Worm (Caenorhabditis elegans) whole organism, mixed stage, embryonic: ENCODE measurements around the gene srh-37.

Source experiments
- M03D4.4 ChIP-seq: sonication (generic microtip); optimal IDR thresholded peaks from 2 replicates; lab custom pipeline; 2017; ENCODE audit warnings: mild to moderate bottlenecking, missing genetic modification characterization, missing compliant biosample characterization
- blmp-1 ChIP-seq: fragments of 150-350 bp; optimal IDR thresholded peaks from 2 replicates; lab custom pipeline; 2014; ENCODE audit warnings: missing biosample characterization, missing genetic modification characterization
- ceh-39 ChIP-seq: fragments of 150-350 bp; optimal IDR thresholded peaks from 2 replicates; lab custom pipeline; 2014; ENCODE audit warnings: missing biosample characterization, missing genetic modification characterization
- ceh-43 ChIP-seq: fragments of 200-800 bp; sonication (Bioruptor generic); optimal IDR thresholded peaks from 2 replicates; lab custom pipeline; 2018; ENCODE audit warnings: mild to moderate bottlenecking, missing genetic modification characterization, moderate library complexity, missing compliant biosample characterization
- ceh-83 ChIP-seq: fragments of 200-800 bp; sonication (Bioruptor generic); optimal IDR thresholded peaks from 2 replicates; lab custom pipeline; 2018; ENCODE audit warnings: mild to moderate bottlenecking, missing genetic modification characterization, missing compliant biosample characterization
- cnd-1 ChIP-seq: fragments of 200-800 bp; sonication (Bioruptor generic); optimal IDR thresholded peaks from 2 replicates; lab custom pipeline; 2018; ENCODE audit warnings: mild to moderate bottlenecking, missing genetic modification characterization, missing compliant biosample characterization
- drap-1 ChIP-seq: fragments of 200-800 bp; sonication (Bioruptor generic); optimal IDR thresholded peaks from 3 replicates; lab custom pipeline; 2018; ENCODE audit warnings: mild to moderate bottlenecking, missing genetic modification characterization, missing compliant biosample characterization
- elt-1 ChIP-seq: sonication (generic microtip); optimal IDR thresholded peaks from 2 replicates; lab custom pipeline; 2017; ENCODE audit warnings: missing genetic modification characterization, mild to moderate bottlenecking, missing compliant biosample characterization, antibody characterized with exemption, moderate library complexity, borderline replicate concordance; ENCODE audit not compliant: insufficient read depth
- elt-3 ChIP-seq: fragments of 150-350 bp; optimal IDR thresholded peaks from 2 replicates; lab custom pipeline; 2014; ENCODE audit warnings: missing biosample characterization, missing genetic modification characterization
- flh-1 ChIP-seq: fragments of 200-800 bp; sonication (Bioruptor generic); optimal IDR thresholded peaks from 2 replicates; lab custom pipeline; 2018; ENCODE audit warnings: mild to moderate bottlenecking, missing genetic modification characterization, moderate library complexity, missing compliant biosample characterization
- ham-2 ChIP-seq: fragments of 200-800 bp; sonication (Bioruptor generic); optimal IDR thresholded peaks from 2 replicates; lab custom pipeline; 2018; ENCODE audit warnings: mild to moderate bottlenecking, missing genetic modification characterization, missing compliant biosample characterization
- hlh-1 ChIP-seq: fragments of 150-350 bp; optimal IDR thresholded peaks from 2 replicates; lab custom pipeline; 2014; ENCODE audit warnings: missing biosample characterization, missing genetic modification reagents, missing genetic modification characterization
- lsy-2 ChIP-seq: fragments of 150-350 bp; optimal IDR thresholded peaks from 2 replicates; lab custom pipeline; 2014; ENCODE audit warnings: missing biosample characterization, missing genetic modification characterization
- mab-5 ChIP-seq: fragments of 150-350 bp; optimal IDR thresholded peaks from 2 replicates; lab custom pipeline; 2014; ENCODE audit warnings: missing biosample characterization, missing genetic modification characterization
- mep-1 ChIP-seq: fragments of 150-350 bp; optimal IDR thresholded peaks from 2 replicates; lab custom pipeline; 2017; ENCODE audit warnings: missing biosample characterization, missing genetic modification reagents, missing genetic modification characterization, inconsistent platforms
- mls-2 ChIP-seq: sonication (generic microtip); optimal IDR thresholded peaks from 2 replicates; lab custom pipeline; 2016; ENCODE audit warnings: mild to moderate bottlenecking, missing genetic modification characterization, moderate library complexity, missing compliant biosample characterization
- nhr-12 ChIP-seq: fragments of 150-350 bp; optimal IDR thresholded peaks from 2 replicates; lab custom pipeline; 2014; ENCODE audit warnings: missing biosample characterization, missing genetic modification characterization
- nhr-2 ChIP-seq: fragments of 150-350 bp; optimal IDR thresholded peaks from 2 replicates; lab custom pipeline; 2014; ENCODE audit warnings: missing biosample characterization, missing genetic modification characterization
- nhr-237 ChIP-seq: fragments of 150-350 bp; optimal IDR thresholded peaks from 2 replicates; lab custom pipeline; 2014; ENCODE audit warnings: missing biosample characterization, missing genetic modification characterization
- nhr-28 ChIP-seq: fragments of 150-350 bp; optimal IDR thresholded peaks from 2 replicates; lab custom pipeline; 2014; ENCODE audit warnings: missing biosample characterization, missing genetic modification characterization
- pha-4 ChIP-seq: fragments of 150-350 bp; optimal IDR thresholded peaks from 2 replicates; lab custom pipeline; 2018; ENCODE audit warnings: missing biosample characterization, missing genetic modification reagents, missing genetic modification characterization
- sem-2 ChIP-seq: fragments of 200-800 bp; sonication (Bioruptor generic); optimal IDR thresholded peaks from 2 replicates; lab custom pipeline; 2018; ENCODE audit warnings: mild to moderate bottlenecking, missing genetic modification characterization, missing compliant biosample characterization
- snpc-4 ChIP-seq: fragments of 150-350 bp; optimal IDR thresholded peaks from 2 replicates; lab custom pipeline; 2014; ENCODE audit warnings: missing biosample characterization, missing genetic modification characterization
- sptf-1 ChIP-seq: sonication (generic microtip); optimal IDR thresholded peaks from 2 replicates; lab custom pipeline; 2017; ENCODE audit warnings: mild to moderate bottlenecking, missing genetic modification characterization, moderate library complexity, missing compliant biosample characterization
- tbx-8 ChIP-seq: fragments of 200-800 bp; sonication (Bioruptor generic); optimal IDR thresholded peaks from 2 replicates; lab custom pipeline; 2018; ENCODE audit warnings: mild to moderate bottlenecking, missing genetic modification characterization, moderate library complexity, missing compliant biosample characterization
- unc-120 ChIP-seq: sonication (generic microtip); optimal IDR thresholded peaks from 2 replicates; lab custom pipeline; 2017; ENCODE audit warnings: missing genetic modification characterization, missing compliant biosample characterization; ENCODE audit not compliant: poor library complexity, severe bottlenecking
- unc-39 ChIP-seq: fragments of 150-350 bp; optimal IDR thresholded peaks from 2 replicates; lab custom pipeline; 2014; ENCODE audit warnings: missing biosample characterization, missing genetic modification characterization
- unc-62 ChIP-seq: fragments of 150-350 bp; optimal IDR thresholded peaks from 2 replicates; lab custom pipeline; 2014; ENCODE audit warnings: missing biosample characterization, missing genetic modification reagents, missing genetic modification characterization
- zip-8 ChIP-seq: fragments of 150-350 bp; optimal IDR thresholded peaks from 2 replicates; lab custom pipeline; 2014; ENCODE audit warnings: missing biosample characterization, missing genetic modification characterization
- ztf-11 ChIP-seq: fragments of 150-350 bp; optimal IDR thresholded peaks from 2 replicates; lab custom pipeline; 2014; ENCODE audit warnings: missing biosample characterization, missing genetic modification characterization

srh-37 gene

ce11 chrV:505191-505590 lies 7.1 kb downstream of the srh-37 start, which contains the start of gene srlf-19:
TSS of gene srlf-19 (plus strand) at chrV:505491.
- no peak for TF ChIP-seq pha-4
- TF ChIP-seq nhr-28 (tag; lab: Kevin White, UChicago): no peak

ce11 chrV:503728-504127 lies 8.6 kb downstream of the srh-37 start, which contains the start of gene srlf-35:
TSS of gene srlf-35 (plus strand) at chrV:504028.
- TF ChIP-seq mep-1 (no peak), unc-62 (GFP tag; lab: Kevin White, UChicago) (no peak), nhr-237 (tag; lab: Kevin White, UChicago) (no peak), ham-2 (GFP tag; lab: Kevin White, UChicago) (no peak), snpc-4 (tag; lab: Kevin White, UChicago) (no peak), unc-39 (tag; lab: Kevin White, UChicago) (no peak), elt-1 (tag; lab: Kevin White, UChicago) (no peak), pha-4 (no peak), ceh-83 (no peak), sem-2 (GFP tag; lab: Kevin White, UChicago) (no peak), nhr-28 (tag; lab: Kevin White, UChicago) (no peak), unc-120 (tag; lab: Kevin White, UChicago) (no peak), sptf-1 (tag; lab: Kevin White, UChicago) (no peak), drap-1 (GFP tag; lab: Kevin White, UChicago) (no peak), cnd-1 (tag; lab: Kevin White, UChicago) (no peak), tbx-8 (GFP tag; lab: Kevin White, UChicago) (no peak), elt-3 (tag; lab: Kevin White, UChicago) (no peak), nhr-12 (tag; lab: Kevin White, UChicago) (no peak), zip-8 (tag; lab: Kevin White, UChicago) (no peak)

ce11 chrV:502803-503273 lies 9.5 kb downstream of the srh-37 start, which contains the start of gene T01G6.10:
TSS of gene T01G6.10 (minus strand) at chrV:503223.
- TF ChIP-seq sptf-1 (tag; lab: Kevin White, UChicago) (no peak), tbx-8 (GFP tag; lab: Kevin White, UChicago) (no peak), ceh-39 (no peak), ham-2 (GFP tag; lab: Kevin White, UChicago) (no peak), flh-1 (GFP tag; lab: Kevin White, UChicago) (no peak), mep-1 (no peak), mls-2 (tag; lab: Kevin White, UChicago) (no peak), unc-120 (tag; lab: Kevin White, UChicago) (no peak), mab-5 (tag; lab: Kevin White, UChicago) (no peak), lsy-2 (tag; lab: Kevin White, UChicago) (no peak), blmp-1 (tag; lab: Kevin White, UChicago) (no peak), M03D4.4 (tag; lab: Kevin White, UChicago) (no peak), nhr-2 (tag; lab: Kevin White, UChicago) (no peak), unc-39 (tag; lab: Kevin White, UChicago) (no peak)

ce11 chrV:501230-501629 lies 11.1 kb downstream of the srh-37 start, which contains the start of gene str-256:
TSS of gene str-256 (minus strand) at chrV:501330.
- no peak for TF ChIP-seq unc-39 (tag; lab: Kevin White, UChicago)
- no peak for TF ChIP-seq lsy-2 (tag; lab: Kevin White, UChicago)
- TF ChIP-seq ham-2 (GFP tag; lab: Kevin White, UChicago): no peak
- no peak for TF ChIP-seq nhr-28 (tag; lab: Kevin White, UChicago)
- no peak for TF ChIP-seq sptf-1 (tag; lab: Kevin White, UChicago)
- TF ChIP-seq snpc-4 (tag; lab: Kevin White, UChicago): no peak
- TF ChIP-seq nhr-237 (tag; lab: Kevin White, UChicago): no peak
- TF ChIP-seq ztf-11: no peak
- TF ChIP-seq M03D4.4 (tag; lab: Kevin White, UChicago): no peak
- no peak for TF ChIP-seq mep-1
- no peak for TF ChIP-seq sem-2 (GFP tag; lab: Kevin White, UChicago)
- no peak for TF ChIP-seq blmp-1 (tag; lab: Kevin White, UChicago)

ce11 chrV:500535-500934 lies 11.8 kb downstream of the srh-37 start:
- TF ChIP-seq flh-1 (GFP tag; lab: Kevin White, UChicago) (no peak), ceh-43 (GFP tag; lab: Kevin White, UChicago) (no peak), lsy-2 (tag; lab: Kevin White, UChicago) (no peak), hlh-1 (tag; lab: Kevin White, UChicago) (no peak), tbx-8 (GFP tag; lab: Kevin White, UChicago) (no peak), unc-62 (GFP tag; lab: Kevin White, UChicago) (no peak), mab-5 (tag; lab: Kevin White, UChicago) (no peak), ceh-83 (no peak), nhr-2 (tag; lab: Kevin White, UChicago) (no peak), elt-3 (tag; lab: Kevin White, UChicago) (no peak), zip-8 (tag; lab: Kevin White, UChicago) (no peak), sptf-1 (tag; lab: Kevin White, UChicago) (no peak), nhr-12 (tag; lab: Kevin White, UChicago) (no peak)
